Fruit fly (Drosophila melanogaster): Measurements from ENCODE around the gene Irk3.

DNA sequence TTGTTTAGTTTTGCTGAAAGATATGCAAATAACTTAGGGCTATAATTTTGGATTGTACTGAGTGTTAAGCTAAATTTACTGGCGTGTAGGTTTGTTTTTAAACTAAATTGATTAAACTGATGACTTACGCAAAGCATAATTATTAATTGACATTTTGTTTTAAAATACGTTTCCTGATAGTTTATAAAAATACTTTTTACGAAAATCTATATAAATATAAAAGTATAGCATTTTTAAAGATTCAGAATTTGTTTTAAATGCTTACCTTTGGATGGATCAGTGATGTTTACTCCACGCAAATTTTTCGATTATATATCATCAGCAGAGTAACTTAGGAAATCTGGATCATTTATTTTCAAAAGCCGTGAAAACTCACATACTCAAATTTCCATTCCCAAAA, 26.5 kb upstream of the Irk3 start, which contains the start of the genes CG42752 and CG15167:
- no peak for TF ChIP-seq CG8478 (optimal IDR thresholded peaks at IDR 0.05)
- TF ChIP-seq CTCF (optimal IDR thresholded peaks at IDR 0.05), result no peak
